Worm (Caenorhabditis elegans): Measurements from ENCODE around the gene H32C10.1.

Gene H32C10.1

DNA sequence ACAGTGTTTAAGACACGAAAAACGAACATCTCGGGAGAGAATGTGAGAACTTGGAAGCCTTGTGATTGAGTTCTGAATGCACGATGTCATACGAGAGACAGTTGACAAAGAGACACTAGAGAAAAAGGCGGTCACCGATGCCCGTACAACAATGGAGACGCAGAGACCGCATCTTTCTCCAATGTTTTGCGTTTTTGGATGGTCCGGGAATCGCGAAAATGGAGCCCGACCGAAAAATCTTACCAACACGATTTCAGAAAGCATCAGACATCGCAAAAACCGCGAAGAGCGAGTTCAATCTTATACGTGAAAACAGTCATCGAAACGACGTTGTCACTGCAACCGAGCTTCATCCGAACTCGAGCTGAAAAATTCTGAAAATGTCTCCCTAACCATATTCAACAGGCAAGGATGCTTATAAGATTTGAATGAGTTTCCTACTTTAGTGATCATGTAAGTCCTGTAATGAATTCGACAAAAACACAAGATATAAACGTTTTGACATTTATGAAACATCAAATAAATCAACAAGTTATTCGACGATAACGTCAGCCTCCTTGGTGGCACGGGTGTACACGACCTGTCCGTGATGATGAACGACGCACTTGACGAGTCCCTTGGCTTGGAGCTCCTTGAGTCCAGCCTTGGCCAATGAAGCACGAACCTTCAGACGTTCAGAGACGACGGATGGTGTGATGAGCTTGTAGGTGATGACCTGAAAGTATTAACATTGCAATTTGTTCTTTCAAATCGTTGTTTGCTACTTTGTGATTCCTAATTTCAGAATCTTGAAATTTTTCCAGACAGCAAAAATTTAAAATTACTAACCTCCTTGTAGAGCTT is 12.7 kb downstream of the H32C10.1 start, which contains the start of gene inx-7 (continued):
- TF ChIP-seq attf-3 (GFP tag; conservative IDR thresholded peaks at IDR 0.05) (no peak), mxl-1 (tag; optimal IDR thresholded peaks at IDR 0.05) (peak; percentile 11), F49E8.2 (tag; optimal IDR thresholded peaks at IDR 0.05; ENCODE audit: insufficient read depth) (peak; percentile 91), nfyb-1 (GFP tag; IDR thresholded peaks at IDR 0.05) (peak; percentile 60; the same call in 1 of the 2 replicates), F37B4.10 (GFP tag; IDR thresholded peaks at IDR 0.05) (no peak), ceh-58 (GFP tag; IDR thresholded peaks at IDR 0.05) (no peak), lin-54 (GFP tag; optimal IDR thresholded peaks at IDR 0.05) (peak; percentile 70), unc-130 (GFP tag; optimal IDR thresholded peaks at IDR 0.05) (peak; percentile 48), snpc-1.1 (tag; optimal IDR thresholded peaks at IDR 0.05; ENCODE audit: insufficient read depth) (peak; percentile 51), K12H6.12 (tag; optimal IDR thresholded peaks at IDR 0.05) (no peak), xnd-1 (tag; optimal IDR thresholded peaks at IDR 0.05) (peak; percentile 44), efl-1 (GFP tag; optimal IDR thresholded peaks at IDR 0.05) (peak; percentile 27), hsf-1 (GFP tag; IDR thresholded peaks at IDR 0.05) (peak; percentile 76; the same call in 1 of the 2 replicates), chd-7 (tag; optimal IDR thresholded peaks at IDR 0.05) (peak; percentile 7), madf-8 (GFP tag; conservative IDR thresholded peaks at IDR 0.05) (no peak), ztf-18 (tag; optimal IDR thresholded peaks at IDR 0.05) (no peak), ets-4 (GFP tag; optimal IDR thresholded peaks at IDR 0.05) (peak; percentile 67), nfya-2 (GFP tag; IDR thresholded peaks at IDR 0.05) (0 out of 2 replicates have a peak, but pooled peaks have one; percentile 74), zim-3 (tag; optimal IDR thresholded peaks at IDR 0.05) (no peak), unc-62 (GFP tag; optimal IDR thresholded peaks at IDR 0.05) (no peak), ztf-26 (tag; optimal IDR thresholded peaks at IDR 0.05) (no peak), aptf-2 (GFP tag; conservative IDR thresholded peaks at IDR 0.05) (no peak), sdz-38 (tag; optimal IDR thresholded peaks at IDR 0.05) (no peak), F10E7.11 (tag; optimal IDR thresholded peaks at IDR 0.05) (peak; percentile 70), gei-17 (GFP tag; optimal IDR thresholded peaks at IDR 0.05) (no peak), him-1 (tag; optimal IDR thresholded peaks at IDR 0.05) (peak; percentile 19), madf-6 (GFP tag; IDR thresholded peaks at IDR 0.05) (peak; percentile 82), zfh-2 (GFP tag; conservative IDR thresholded peaks at IDR 0.05) (no peak; the same call in 1 of the 2 replicates), somi-1 (GFP tag; optimal IDR thresholded peaks at IDR 0.05) (no peak), mes-4 (tag; optimal IDR thresholded peaks at IDR 0.05) (no peak), ceh-79 (tag; optimal IDR thresholded peaks at IDR 0.05) (peak; percentile 36), pha-4 (tag; optimal IDR thresholded peaks at IDR 0.05) (no peak), ekl-4 (GFP tag; IDR thresholded peaks at IDR 0.05) (peak; percentile 85), Y67H2A.10 (GFP tag; conservative IDR thresholded peaks at IDR 0.05) (no peak), nhr-80 (tag; optimal IDR thresholded peaks at IDR 0.05) (no peak), lsy-27 (tag; optimal IDR thresholded peaks at IDR 0.05; ENCODE audit: borderline replicate concordance, insufficient read depth) (no peak), B0035.1 (tag; optimal IDR thresholded peaks at IDR 0.05) (no peak), D2030.7 (GFP tag; IDR thresholded peaks at IDR 0.05) (peak; percentile 49; the same call in 1 of the 2 replicates), pbrm-1 (GFP tag; IDR thresholded peaks at IDR 0.05) (0 out of 2 replicates have a peak, but pooled peaks have one; percentile 45), dpl-1 (GFP tag; optimal IDR thresholded peaks at IDR 0.05) (no peak), ceh-100 (GFP tag; IDR thresholded peaks at IDR 0.05) (peak; percentile 63), nhr-179 (tag; optimal IDR thresholded peaks at IDR 0.05) (no peak), egl-44 (GFP tag; IDR thresholded peaks at IDR 0.05) (no peak), aptf-3 (GFP tag; IDR thresholded peaks at IDR 0.05) (0 out of 2 replicates have a peak, but pooled peaks have one; percentile 73), F57C9.4 (tag; optimal IDR thresholded peaks at IDR 0.05) (no peak), hmg-1.2 (GFP tag; IDR thresholded peaks at IDR 0.05) (peak; percentile 62), nhr-120 (GFP tag; IDR thresholded peaks at IDR 0.05) (0 out of 2 replicates have a peak, but pooled peaks have one; percentile 61)

Measured in whole organism, young adult.